Worm (Caenorhabditis elegans) whole organism, L2 larva: Measurements from ENCODE around the gene hdl-1.
A peak's percentile ranks its signal among the peaks of the same experiment; 100 is the strongest.

Experiments used
- C34F6.9 ChIP-seq: fragments of 150-350 bp; optimal IDR thresholded peaks from 2 replicates; lab custom pipeline; 2014; ENCODE audit warnings: missing biosample characterization, missing genetic modification characterization
- Y55F3AM.14 ChIP-seq: fragments of 200-800 bp; sonication (Bioruptor generic); optimal IDR thresholded peaks from 2 replicates; lab custom pipeline; 2018; ENCODE audit warnings: mild to moderate bottlenecking, missing genetic modification characterization, missing compliant biosample characterization
- aly-2 ChIP-seq: fragments of 150-350 bp; optimal IDR thresholded peaks from 2 replicates; lab custom pipeline; 2014; ENCODE audit warnings: missing biosample characterization, missing genetic modification characterization
- blmp-1 ChIP-seq: sonication (generic microtip); optimal IDR thresholded peaks from 2 replicates; lab custom pipeline; 2017; ENCODE audit warnings: missing genetic modification characterization, mild to moderate bottlenecking, missing compliant biosample characterization, antibody characterized with exemption, moderate library complexity; ENCODE audit not compliant: insufficient read depth
- ceh-16 ChIP-seq: fragments of 150-350 bp; optimal IDR thresholded peaks from 2 replicates; lab custom pipeline; 2014; ENCODE audit warnings: missing biosample characterization, missing genetic modification characterization
- ceh-82 ChIP-seq: fragments of 150-350 bp; optimal IDR thresholded peaks from 2 replicates; lab custom pipeline; 2014; ENCODE audit warnings: missing biosample characterization, missing genetic modification characterization
- crh-2 ChIP-seq: sonication (generic microtip); optimal IDR thresholded peaks from 2 replicates; lab custom pipeline; 2017; ENCODE audit warnings: missing biosample characterization, missing genetic modification characterization
- dmd-4 ChIP-seq: sonication (generic microtip); optimal IDR thresholded peaks from 2 replicates; lab custom pipeline; 2017; ENCODE audit warnings: missing biosample characterization, missing genetic modification characterization
- elt-1 ChIP-seq: fragments of 150-350 bp; optimal IDR thresholded peaks from 2 replicates; lab custom pipeline; 2014; ENCODE audit warnings: missing biosample characterization, missing genetic modification characterization
- fos-1 ChIP-seq: fragments of 150-350 bp; optimal IDR thresholded peaks from 2 replicates; lab custom pipeline; 2014; ENCODE audit warnings: missing biosample characterization, missing genetic modification characterization
- gmeb-1 ChIP-seq: fragments of 150-350 bp; optimal IDR thresholded peaks from 2 replicates; lab custom pipeline; 2014; ENCODE audit warnings: missing biosample characterization, missing genetic modification characterization
- lin-11 ChIP-seq: fragments of 150-350 bp; sonication (generic microtip); optimal IDR thresholded peaks from 2 replicates; lab custom pipeline; 2014; ENCODE audit warnings: missing biosample characterization, missing genetic modification characterization, inconsistent platforms, mixed read lengths
- lin-13 ChIP-seq: fragments of 150-350 bp; optimal IDR thresholded peaks from 2 replicates; lab custom pipeline; 2014; ENCODE audit warnings: missing biosample characterization, missing genetic modification reagents, missing genetic modification characterization
- lin-39 ChIP-seq: fragments of 150-350 bp; optimal IDR thresholded peaks from 2 replicates; lab custom pipeline; 2014; ENCODE audit warnings: missing biosample characterization, missing genetic modification reagents, missing genetic modification characterization
- lsy-2 ChIP-seq, 2 experiments: fragments of 150-350 bp in 1 of 2; sonication (generic microtip) in 1 of 2; optimal IDR thresholded peaks; 2 replicates each; lab custom pipeline; 2014 to 2017; ENCODE audit warnings: missing biosample characterization in 2 of 2, missing genetic modification characterization in 2 of 2
- mab-5 ChIP-seq: fragments of 150-350 bp; optimal IDR thresholded peaks from 2 replicates; lab custom pipeline; 2014; ENCODE audit warnings: missing biosample characterization, missing genetic modification characterization
- mbf-1 ChIP-seq: sonication (generic microtip); optimal IDR thresholded peaks from 2 replicates; lab custom pipeline; 2017; ENCODE audit warnings: missing biosample characterization, missing genetic modification characterization
- mdl-1 ChIP-seq, 2 experiments: fragments of 150-350 bp in 1 of 2; sonication (generic microtip) in 1 of 2; optimal IDR thresholded peaks; 2 replicates each; lab custom pipeline; 2017; ENCODE audit warnings: missing biosample characterization in 2 of 2, missing genetic modification characterization in 2 of 2
- nhr-10 ChIP-seq: sonication (generic microtip); optimal IDR thresholded peaks from 2 replicates; lab custom pipeline; 2017; ENCODE audit warnings: missing biosample characterization, missing genetic modification characterization
- nhr-11 ChIP-seq: fragments of 150-350 bp; optimal IDR thresholded peaks from 2 replicates; lab custom pipeline; 2014; ENCODE audit warnings: missing biosample characterization, missing genetic modification characterization
- nhr-12 ChIP-seq: fragments of 150-350 bp; optimal IDR thresholded peaks from 2 replicates; lab custom pipeline; 2014; ENCODE audit warnings: missing biosample characterization, missing genetic modification characterization
- nhr-129 ChIP-seq: fragments of 150-350 bp; optimal IDR thresholded peaks from 2 replicates; lab custom pipeline; 2014; ENCODE audit warnings: missing biosample characterization, missing genetic modification characterization
- nhr-21 ChIP-seq: fragments of 150-350 bp; optimal IDR thresholded peaks from 2 replicates; lab custom pipeline; 2014; ENCODE audit warnings: missing biosample characterization, missing genetic modification characterization
- nhr-23 ChIP-seq: fragments of 150-350 bp; optimal IDR thresholded peaks from 2 replicates; lab custom pipeline; 2014; ENCODE audit warnings: missing biosample characterization, missing genetic modification reagents, missing genetic modification characterization
- nhr-237 ChIP-seq: fragments of 150-350 bp; optimal IDR thresholded peaks from 2 replicates; lab custom pipeline; 2014; ENCODE audit warnings: missing biosample characterization, missing genetic modification characterization
- nhr-6 ChIP-seq: fragments of 150-350 bp; optimal IDR thresholded peaks from 2 replicates; lab custom pipeline; 2014; ENCODE audit warnings: missing biosample characterization, missing genetic modification characterization
- peb-1 ChIP-seq: fragments of 150-350 bp; optimal IDR thresholded peaks from 2 replicates; lab custom pipeline; 2014; ENCODE audit warnings: missing biosample characterization, missing genetic modification characterization
- sem-4 ChIP-seq: fragments of 150-350 bp; optimal IDR thresholded peaks from 2 replicates; lab custom pipeline; 2014; ENCODE audit warnings: missing biosample characterization, missing genetic modification reagents, missing genetic modification characterization
- skn-1 ChIP-seq: sonication (generic microtip); optimal IDR thresholded peaks from 2 replicates; lab custom pipeline; 2017; ENCODE audit warnings: missing biosample characterization, missing genetic modification characterization
- sma-3 ChIP-seq: sonication (generic microtip); optimal IDR thresholded peaks from 2 replicates; lab custom pipeline; 2016; ENCODE audit warnings: missing genetic modification reagents, missing genetic modification characterization, missing compliant biosample characterization
- sma-9 ChIP-seq, 2 experiments: fragments of 150-350 bp in 1 of 2; sonication (generic microtip) in 1 of 2; optimal IDR thresholded peaks; 2 replicates each; lab custom pipeline; 2014 to 2016; ENCODE audit warnings: missing genetic modification characterization in 2 of 2, mild to moderate bottlenecking in 1 of 2, missing biosample characterization in 1 of 2, missing compliant biosample characterization in 1 of 2, missing genetic modification reagents in 1 of 2, moderate library complexity in 1 of 2
- snpc-4 ChIP-seq: fragments of 150-350 bp; optimal IDR thresholded peaks from 2 replicates; lab custom pipeline; 2014; ENCODE audit warnings: missing biosample characterization, missing genetic modification characterization
- unc-39 ChIP-seq: fragments of 150-350 bp; optimal IDR thresholded peaks from 2 replicates; lab custom pipeline; 2014; ENCODE audit warnings: missing biosample characterization, missing genetic modification characterization
- ztf-1 ChIP-seq: fragments of 200-800 bp; sonication (Bioruptor generic); conservative IDR thresholded peaks from 2 replicates; pipeline ENCODE4 v1.3.6; 2022; ENCODE audit warnings: missing genetic modification characterization, missing compliant biosample characterization
- ztf-11 ChIP-seq: sonication (generic microtip); optimal IDR thresholded peaks from 2 replicates; lab custom pipeline; 2017; ENCODE audit warnings: missing biosample characterization, missing genetic modification characterization
- ztf-4 ChIP-seq: fragments of 150-350 bp; optimal IDR thresholded peaks from 2 replicates; lab custom pipeline; 2014; ENCODE audit warnings: missing biosample characterization, missing genetic modification characterization

The hdl-1 gene

DNA sequence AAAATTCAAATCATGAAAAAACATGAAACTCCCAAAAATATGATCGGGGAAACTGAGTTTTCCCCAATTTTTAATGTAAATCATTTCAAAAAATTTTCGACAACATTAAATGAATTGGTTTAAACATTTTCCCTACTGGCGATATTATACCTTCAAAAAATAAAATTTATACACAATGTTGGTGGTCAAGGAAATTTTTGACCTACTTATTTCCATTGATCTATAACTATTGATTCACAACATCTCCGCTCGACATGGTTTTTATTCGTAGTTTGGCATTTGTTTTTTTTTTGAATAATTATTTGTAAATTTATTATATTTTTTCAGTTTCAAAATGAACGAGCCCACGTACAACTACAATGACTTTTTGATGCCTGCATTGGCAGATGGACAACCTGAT lies 653 bp upstream of the hdl-1 start, which contains the start of gene tbx-36:
Gene tbx-36, plus strand, starts transcription at position 301 of the 400 bp plus-strand sequence.
- TF ChIP-seq C34F6.9 (tag; lab: Kevin White, UChicago) = no peak
- TF ChIP-seq nhr-6 (tag; lab: Kevin White, UChicago) = no peak
- no peak for TF ChIP-seq lin-13 (GFP tag; lab: Kevin White, UChicago)
- no peak for TF ChIP-seq nhr-237 (tag; lab: Kevin White, UChicago)
- no peak for TF ChIP-seq gmeb-1 (tag; lab: Kevin White, UChicago)
- TF ChIP-seq dmd-4 (tag; lab: Kevin White, UChicago) = no peak
- no peak for TF ChIP-seq ztf-1
- no peak for TF ChIP-seq snpc-4 (tag; lab: Kevin White, UChicago)

DNA sequence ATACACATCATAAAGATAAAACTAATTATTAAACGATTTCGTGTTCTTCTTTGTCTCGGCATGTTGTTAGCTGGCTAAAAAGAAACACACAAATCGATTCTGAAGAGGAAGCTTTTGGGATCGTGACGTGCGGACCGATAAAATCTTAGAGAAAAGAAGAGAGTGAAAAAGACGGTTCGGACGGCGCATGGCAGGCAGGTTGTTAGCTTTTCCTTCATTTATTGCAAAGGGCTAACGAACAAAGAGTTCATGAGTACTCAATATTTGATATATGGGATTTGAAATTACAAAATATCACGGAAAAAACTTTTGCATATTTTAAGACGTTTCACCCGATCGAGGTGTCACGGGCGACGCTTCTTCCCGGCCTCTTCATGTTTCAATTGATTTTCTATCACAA lies 4.0 kb downstream of the hdl-1 start, which contains the start of gene ZK829.3:
Gene ZK829.3, minus strand, starts transcription at position 101 of the 400 bp plus-strand sequence.
- TF ChIP-seq nhr-237 (tag; lab: Kevin White, UChicago) (no peak), sem-4 (no peak), skn-1 (tag; lab: Kevin White, UChicago) (no peak), nhr-12 (tag; lab: Kevin White, UChicago) (no peak), nhr-11 (tag; lab: Kevin White, UChicago) (no peak), ceh-16 (tag; lab: Kevin White, UChicago) (no peak), Y55F3AM.14 (GFP tag; lab: Kevin White, UChicago) (no peak), lin-13 (GFP tag; lab: Kevin White, UChicago) (no peak), crh-2 (tag; lab: Kevin White, UChicago) (no peak), nhr-21 (tag; lab: Kevin White, UChicago) (no peak), aly-2 (tag; lab: Kevin White, UChicago) (no peak), ztf-4 (tag; lab: Kevin White, UChicago) (no peak), ceh-82 (no peak), lin-11 (tag; lab: Kevin White, UChicago) (no peak), gmeb-1 (tag; lab: Kevin White, UChicago) (no peak)

DNA sequence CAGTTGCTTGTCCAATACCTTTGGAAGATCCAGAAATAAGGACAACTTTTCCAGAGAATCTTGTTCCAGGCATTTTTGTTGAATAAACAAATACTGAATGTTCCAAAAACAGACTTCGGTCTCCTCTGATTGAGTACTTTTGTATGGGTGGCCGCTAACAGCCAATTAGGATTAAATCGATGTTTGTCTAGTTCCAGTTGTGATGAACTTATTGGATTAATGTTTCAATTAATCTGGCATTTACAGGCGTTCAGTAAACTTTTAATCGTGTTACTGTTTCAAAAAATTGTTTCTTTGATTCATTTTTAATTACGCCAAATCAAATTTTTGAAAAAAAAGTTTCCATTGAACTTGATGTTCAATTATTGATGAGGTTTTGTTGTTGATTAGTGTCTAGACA lies 7.3 kb downstream of the hdl-1 start, which contains the start of gene ZK829.1:
Gene ZK829.1, minus strand, starts transcription at position 101 of the 400 bp plus-strand sequence.
- TF ChIP-seq lin-39 (tag; lab: Kevin White, UChicago) (no peak), elt-1 (tag; lab: Kevin White, UChicago) (no peak), lsy-2 (tag; optimal IDR thresholded peaks at IDR 0.05; lab: Kevin White, UChicago) (no peak), nhr-129 (no peak), sma-9 (GFP tag; optimal IDR thresholded peaks at IDR 0.05; lab: Kevin White, UChicago) (no peak), sma-9 (tag; optimal IDR thresholded peaks at IDR 0.05; lab: Kevin White, UChicago) (no peak), unc-39 (no peak), mdl-1 (tag; optimal IDR thresholded peaks at IDR 0.05; lab: Kevin White, UChicago) (no peak), nhr-23 (tag; lab: Kevin White, UChicago) (no peak), ceh-82 (no peak), sma-3 (GFP tag; lab: Kevin White, UChicago) (no peak), aly-2 (tag; lab: Kevin White, UChicago) (no peak), nhr-237 (tag; lab: Kevin White, UChicago) (no peak), mab-5 (tag; lab: Kevin White, UChicago) (no peak), nhr-10 (tag; lab: Kevin White, UChicago) (no peak), mbf-1 (tag; lab: Kevin White, UChicago) (no peak), ztf-11 (tag; lab: Kevin White, UChicago) (no peak), peb-1 (no peak), fos-1 (tag; lab: Kevin White, UChicago) (no peak), blmp-1 (tag; lab: Kevin White, UChicago) (no peak)

DNA sequence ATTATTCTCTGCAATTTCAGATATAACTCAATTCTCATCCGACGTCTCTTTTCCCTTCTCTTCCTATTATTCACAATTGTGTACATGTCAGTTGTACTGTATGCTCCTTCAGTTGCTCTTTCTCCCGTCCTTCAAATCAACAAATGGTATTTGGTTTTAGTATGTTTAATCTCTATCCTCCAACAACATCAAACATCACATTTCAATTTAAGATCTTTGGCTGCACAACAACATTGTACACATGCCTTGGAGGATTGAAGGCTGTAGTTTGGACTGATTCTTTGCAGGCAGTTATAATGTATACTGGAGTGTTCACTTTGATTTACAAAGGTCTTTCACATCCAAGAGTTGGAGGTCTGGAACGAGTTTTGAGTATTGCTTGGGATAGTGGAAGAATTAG lies 11.1 kb downstream of the hdl-1 start:
- TF ChIP-seq sma-9 (GFP tag; optimal IDR thresholded peaks at IDR 0.05; lab: Kevin White, UChicago) (peak; percentile 68), sma-9 (tag; optimal IDR thresholded peaks at IDR 0.05; lab: Kevin White, UChicago) (no peak), ztf-11 (tag; lab: Kevin White, UChicago) (no peak)
